Fruit fly (Drosophila melanogaster) whole organism: ENCODE data around the gene vrs.

Experiments used
- Dll ChIP-seq: fragments of >200 bp; optimal IDR thresholded peaks from 2 replicates; lab custom pipeline; 2017
- EcR ChIP-seq, 2 experiments: fragments of >200 bp; optimal IDR thresholded peaks; 2 replicates each; lab custom pipeline; 2017; ENCODE audit warnings: missing biosample characterization in 2 of 2, missing genetic modification characterization in 2 of 2, missing genetic modification reagents in 2 of 2
- pan ChIP-seq: fragments of >200 bp; optimal IDR thresholded peaks from 2 replicates; lab custom pipeline; 2017
- psq ChIP-seq: fragments of >200 bp; optimal IDR thresholded peaks from 2 replicates; lab custom pipeline; 2017
- usp ChIP-seq: fragments of >200 bp; optimal IDR thresholded peaks from 2 replicates; lab custom pipeline; 2017; ENCODE audit warnings: missing biosample characterization, missing genetic modification characterization, mixed read lengths

- TF ChIP-seq psq (lab: Kevin White, UChicago) (no peak), usp (no peak), pan (no peak), EcR (GFP tag; optimal IDR thresholded peaks at IDR 0.05; lab: Kevin White, UChicago) (no peak), Dll (lab: Kevin White, UChicago) (no peak)
Observed at dm6 chr3R:12433764-12434163, 13.7 kb upstream of the vrs start, which contains the start of the genes Aos1 and Srlp.
